Fruit fly (Drosophila melanogaster): Measurements from ENCODE around the gene Herp.

The Herp gene

DNA sequence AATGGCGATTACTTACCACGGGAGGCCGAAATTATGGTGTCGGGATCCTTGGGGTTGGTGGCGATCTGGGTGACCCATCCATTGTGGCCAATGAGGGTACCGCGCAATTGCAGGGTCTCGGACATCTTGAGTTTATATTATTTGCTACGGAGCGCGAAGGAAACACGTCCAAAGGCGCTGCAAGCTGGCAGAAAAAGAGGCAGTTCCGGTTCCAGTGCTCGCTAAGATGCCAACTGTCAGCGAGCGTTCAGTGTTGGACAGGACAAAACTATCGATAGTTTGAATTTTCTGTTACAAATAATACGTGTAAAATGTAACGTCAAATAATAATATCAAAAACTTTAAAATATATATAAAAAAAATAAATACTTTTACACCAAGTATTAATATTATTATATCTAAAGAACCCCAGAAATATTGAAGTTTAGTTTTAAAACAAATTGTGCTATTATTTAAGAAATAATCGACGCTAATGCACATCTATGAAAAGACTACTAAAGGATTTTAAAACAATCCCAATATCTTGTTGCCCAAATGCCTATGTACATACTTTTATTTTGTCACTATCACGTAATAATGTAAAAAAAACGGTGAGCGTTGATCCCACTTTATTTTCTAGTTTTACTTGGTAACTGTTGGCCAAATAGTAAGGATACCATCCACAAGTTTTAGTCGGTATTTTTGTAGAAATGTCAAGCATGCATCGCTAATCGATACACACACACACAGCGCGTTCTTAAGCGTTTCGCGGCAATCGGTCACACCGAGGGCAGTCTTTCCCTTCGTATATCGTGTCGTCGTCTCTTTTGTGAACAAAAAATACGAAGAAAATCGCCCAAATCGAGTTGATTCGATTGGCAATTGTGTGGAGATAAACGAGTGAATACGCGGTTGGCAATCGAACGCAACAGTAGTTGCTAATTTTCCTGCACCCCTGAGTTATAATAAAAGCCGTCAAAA, 27.5 kb upstream of the Herp start, which contains the start of the genes Rack1 and mts (continued):
- peak; percentile 6 for TF ChIP-seq sima (GFP tag; optimal IDR thresholded peaks at IDR 0.05)
- TF ChIP-seq CG2199 (GFP tag; IDR thresholded peaks at IDR 0.05): peak; percentile 77; the same call in 2 of the 3 replicates
- TF ChIP-seq yki (optimal IDR thresholded peaks at IDR 0.05): no peak
- TF ChIP-seq fru (optimal IDR thresholded peaks at IDR 0.05): no peak
- TF ChIP-seq ken (GFP tag; IDR thresholded peaks at IDR 0.05): peak; percentile 90
- peak; percentile 67 for TF ChIP-seq CG14441 (GFP tag; IDR thresholded peaks at IDR 0.05)
- TF ChIP-seq Myb (GFP tag; optimal IDR thresholded peaks at IDR 0.05): peak; percentile 71
- TF ChIP-seq CG11560 (tag; IDR thresholded peaks at IDR 0.05): no peak; the same call in 1 of the 3 replicates
- no peak for TF ChIP-seq ro (GFP tag; IDR thresholded peaks at IDR 0.05)
- TF ChIP-seq croc (GFP tag; conservative IDR thresholded peaks at IDR 0.05): no peak; the same call in 2 of the 3 replicates
- TF ChIP-seq CG13287 (GFP tag; IDR thresholded peaks at IDR 0.05; ENCODE audit: partially characterized antibody): peak; percentile 47
- TF ChIP-seq CG12104 (GFP tag; optimal IDR thresholded peaks at IDR 0.05): peak; percentile 79
- TF ChIP-seq gfzf (GFP tag; optimal IDR thresholded peaks at IDR 0.05): peak; percentile 92
- TF ChIP-seq peb (GFP tag; IDR thresholded peaks at IDR 0.05): peak; percentile 41; the same call in 1 of the 2 replicates
- TF ChIP-seq Optix (GFP tag; IDR thresholded peaks at IDR 0.05): peak; percentile 57; the same call in 2 of the 3 replicates
- no peak for TF ChIP-seq da (GFP tag; optimal IDR thresholded peaks at IDR 0.05)
- TF ChIP-seq Ada2b (GFP tag; IDR thresholded peaks at IDR 0.05): peak; percentile 38; the same call in 1 of the 2 replicates
- TF ChIP-seq sens (GFP tag): peak; percentile 93
- TF ChIP-seq CG6813 (GFP tag; optimal IDR thresholded peaks at IDR 0.05): peak; percentile 94

DNA sequence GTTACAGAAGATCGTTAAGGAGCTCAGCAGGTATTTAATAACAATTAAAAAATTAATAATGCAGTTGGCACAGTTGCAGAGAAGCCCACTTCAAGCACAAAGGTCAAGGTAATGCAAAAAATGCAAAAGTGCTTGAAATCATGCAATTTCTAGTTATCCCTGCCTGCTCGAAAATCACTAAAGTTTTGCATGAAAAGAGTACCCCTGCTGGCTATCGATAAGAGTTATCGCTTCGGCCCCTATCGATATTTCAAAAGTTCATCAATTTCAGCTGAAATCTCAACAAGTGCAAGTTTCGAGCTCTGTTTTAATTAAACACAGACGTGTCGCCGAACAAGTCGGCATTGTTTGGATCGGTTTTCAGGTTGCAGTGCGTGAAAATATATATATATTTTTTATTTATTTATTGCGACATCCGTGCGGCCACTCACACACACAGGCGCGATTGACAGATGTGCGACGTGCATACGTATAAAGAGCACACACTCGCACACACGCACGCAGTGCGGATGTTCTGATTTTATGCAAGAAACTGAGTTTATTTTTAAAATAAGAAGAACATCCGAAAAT, 21.5 kb upstream of the Herp start:
- TF ChIP-seq NC2β (GFP tag; optimal IDR thresholded peaks at IDR 0.05) (peak; percentile 54), CG17802 (tag; optimal IDR thresholded peaks at IDR 0.05) (peak; percentile 2), exex (tag; optimal IDR thresholded peaks at IDR 0.05) (peak; percentile 20), crc (GFP tag; optimal IDR thresholded peaks at IDR 0.05) (no peak), H15 (GFP tag; IDR thresholded peaks at IDR 0.05) (peak; percentile 48; the same call in 1 of the 3 replicates), chinmo (GFP tag; IDR thresholded peaks at IDR 0.05; ENCODE audit: partially characterized antibody) (peak; percentile 81; the same call in 2 of the 4 replicates), ash1 (GFP tag; optimal IDR thresholded peaks at IDR 0.05) (no peak), CG10366 (GFP tag; IDR thresholded peaks at IDR 0.05) (peak; percentile 42), lbe (GFP tag; optimal IDR thresholded peaks at IDR 0.05) (peak; percentile 42), aop (GFP tag; IDR thresholded peaks at IDR 0.05) (peak; percentile 51; the same call in 1 of the 2 replicates), sd (tag; optimal IDR thresholded peaks at IDR 0.05) (no peak), gce (GFP tag; IDR thresholded peaks at IDR 0.05) (0 out of 3 replicates have a peak, but pooled peaks have one; percentile 68), CG9609 (GFP tag; optimal IDR thresholded peaks at IDR 0.05) (peak; percentile 57), CG7357 (GFP tag; IDR thresholded peaks at IDR 0.05) (no peak), Jarid2 (GFP tag; optimal IDR thresholded peaks at IDR 0.05) (no peak), CG13894 (tag; optimal IDR thresholded peaks at IDR 0.05) (no peak), CG2889 (GFP tag; IDR thresholded peaks at IDR 0.05) (no peak), Sox102F (GFP tag; optimal IDR thresholded peaks at IDR 0.05) (no peak), fd102C (GFP tag; optimal IDR thresholded peaks at IDR 0.05) (no peak), CG2875 (GFP tag; optimal IDR thresholded peaks at IDR 0.05) (peak; percentile 39), Dll (GFP tag; IDR thresholded peaks at IDR 0.05; ENCODE audit: partially characterized antibody) (peak; percentile 91), CG13123 (GFP tag; optimal IDR thresholded peaks at IDR 0.05) (no peak), wor (GFP tag; IDR thresholded peaks at IDR 0.05) (no peak), MESR4 (GFP tag; optimal IDR thresholded peaks at IDR 0.05) (peak; percentile 80), CG1602 (GFP tag; optimal IDR thresholded peaks at IDR 0.05) (no peak), CG12155 (GFP tag; optimal IDR thresholded peaks at IDR 0.05) (peak; percentile 29), Meics (GFP tag; optimal IDR thresholded peaks at IDR 0.05) (peak; percentile 68), Blimp-1 (GFP tag; optimal IDR thresholded peaks at IDR 0.05) (no peak), danr (GFP tag; IDR thresholded peaks at IDR 0.05) (no peak), CG1529 (GFP tag; optimal IDR thresholded peaks at IDR 0.05) (peak; percentile 97)
